Worm (Caenorhabditis elegans) whole organism, late embryonic: ENCODE data around the gene F53A2.9.

Experiments used
- Y22D7AL.16 ChIP-seq: sonication (generic microtip); optimal IDR thresholded peaks from 2 replicates; lab custom pipeline; 2016; ENCODE audit warnings: missing genetic modification characterization, missing compliant biosample characterization
- ama-1 ChIP-seq: fragments of 150-350 bp; optimal IDR thresholded peaks from 2 replicates; lab custom pipeline; 2014
- ceh-31 ChIP-seq: sonication (generic microtip); optimal IDR thresholded peaks from 2 replicates; lab custom pipeline; 2016; ENCODE audit warnings: missing genetic modification characterization, missing compliant biosample characterization
- dve-1 ChIP-seq: sonication (generic microtip); optimal IDR thresholded peaks from 2 replicates; lab custom pipeline; 2017; ENCODE audit warnings: antibody characterized with exemption, mild to moderate bottlenecking, missing genetic modification characterization, missing compliant biosample characterization
- ets-4 ChIP-seq: sonication (generic microtip); optimal IDR thresholded peaks from 2 replicates; lab custom pipeline; 2016; ENCODE audit warnings: missing genetic modification characterization, missing compliant biosample characterization
- eyg-1 ChIP-seq: sonication (generic microtip); optimal IDR thresholded peaks from 2 replicates; lab custom pipeline; 2016; ENCODE audit warnings: missing genotype, missing genetic modification characterization, missing compliant biosample characterization
- fax-1 ChIP-seq: sonication (generic microtip); optimal IDR thresholded peaks from 2 replicates; lab custom pipeline; 2016; ENCODE audit warnings: missing genotype, missing genetic modification characterization, missing compliant biosample characterization
- fkh-10 ChIP-seq: fragments of 150-350 bp; optimal IDR thresholded peaks from 2 replicates; lab custom pipeline; 2014; ENCODE audit warnings: missing biosample characterization, missing genetic modification reagents, missing genetic modification characterization
- lim-6 ChIP-seq: sonication (generic microtip); optimal IDR thresholded peaks from 2 replicates; lab custom pipeline; 2016; ENCODE audit warnings: missing genetic modification characterization, missing compliant biosample characterization
- madf-2 ChIP-seq: sonication (generic microtip); optimal IDR thresholded peaks from 2 replicates; lab custom pipeline; 2017; ENCODE audit warnings: missing genetic modification characterization, missing compliant biosample characterization
- nfya-1 ChIP-seq: sonication (generic microtip); optimal IDR thresholded peaks from 2 replicates; lab custom pipeline; 2017; ENCODE audit warnings: missing genetic modification characterization, mild to moderate bottlenecking, missing compliant biosample characterization, antibody characterized with exemption, moderate library complexity
- odd-2 ChIP-seq: sonication (generic microtip); optimal IDR thresholded peaks from 2 replicates; lab custom pipeline; 2017; ENCODE audit warnings: antibody characterized with exemption, mild to moderate bottlenecking, missing genetic modification characterization, missing compliant biosample characterization
- pha-4 ChIP-seq: fragments of 150-350 bp; optimal IDR thresholded peaks from 2 replicates; lab custom pipeline; 2018; ENCODE audit warnings: missing biosample characterization, missing genetic modification reagents, missing genetic modification characterization
- sox-4 ChIP-seq: sonication (generic microtip); optimal IDR thresholded peaks from 2 replicates; lab custom pipeline; 2017; ENCODE audit warnings: mild to moderate bottlenecking, missing genetic modification characterization, inconsistent platforms, missing compliant biosample characterization

DNA sequence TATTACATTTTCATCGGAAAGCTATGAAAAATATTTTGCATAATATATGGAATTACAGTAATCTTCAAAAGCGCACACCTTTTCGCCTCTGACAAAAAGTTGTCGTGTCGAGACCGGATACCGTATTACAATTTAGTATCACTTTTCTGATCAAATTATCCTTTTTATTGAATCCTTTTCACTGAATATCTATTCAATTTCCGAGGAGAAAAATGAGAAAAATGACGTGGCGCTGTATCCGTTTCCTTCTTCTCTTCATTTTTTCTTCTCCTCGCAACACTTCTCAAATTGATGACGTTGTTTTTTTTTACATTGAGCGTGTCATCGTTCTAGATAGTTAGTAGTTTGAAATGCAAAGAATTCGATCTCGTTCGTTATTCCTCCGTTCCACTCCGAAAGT lies 8.2 kb downstream of the F53A2.9 start:
- TF ChIP-seq ceh-31 (tag; lab: Kevin White, UChicago) (no peak), dve-1 (no peak), madf-2 (tag; lab: Kevin White, UChicago) (no peak), sox-4 (tag; lab: Kevin White, UChicago) (no peak), lim-6 (tag; lab: Kevin White, UChicago) (no peak), pha-4 (tag; lab: Kevin White, UChicago) (no peak), odd-2 (tag; lab: Kevin White, UChicago) (no peak), fkh-10 (GFP tag; lab: Kevin White, UChicago) (no peak), nfya-1 (tag; lab: Kevin White, UChicago) (no peak), fax-1 (tag; lab: Kevin White, UChicago) (no peak), ama-1 (lab: Kevin White, UChicago) (no peak), Y22D7AL.16 (no peak), eyg-1 (tag; lab: Kevin White, UChicago) (no peak), ets-4 (tag; lab: Kevin White, UChicago) (no peak)
